Worm (Caenorhabditis elegans) whole organism, young adult: ENCODE data around the gene cif-1.

Source experiments
- B0261.1 ChIP-seq: sonication (generic microtip); optimal IDR thresholded peaks from 2 replicates; lab custom pipeline; 2016; ENCODE audit warnings: mild to moderate bottlenecking, missing genetic modification characterization, moderate library complexity, missing compliant biosample characterization
- C17E4.6 ChIP-seq: fragments of 200-800 bp; sonication (Bioruptor generic); IDR thresholded peaks from 2 replicates; pipeline ENCODE4 v1.3.6; 2022; ENCODE audit warnings: missing genetic modification reagents, missing genetic modification characterization, missing compliant biosample characterization
- F23B12.7 ChIP-seq: sonication (generic microtip); optimal IDR thresholded peaks from 2 replicates; lab custom pipeline; 2017; ENCODE audit warnings: missing genetic modification characterization, mild to moderate bottlenecking, missing compliant biosample characterization, antibody characterized with exemption, moderate library complexity; ENCODE audit not compliant: insufficient read depth
- F33H1.4 ChIP-seq: fragments of 200-800 bp; sonication (Bioruptor generic); IDR thresholded peaks from 2 replicates; pipeline ENCODE4 v1.3.6; 2022; ENCODE audit warnings: missing genetic modification reagents, missing genetic modification characterization, missing compliant biosample characterization
- F57A8.1 ChIP-seq: fragments of 200-800 bp; sonication (Bioruptor generic); optimal IDR thresholded peaks from 2 replicates; lab custom pipeline; 2018; ENCODE audit warnings: mild to moderate bottlenecking, missing genetic modification characterization, moderate library complexity, missing compliant biosample characterization
- K11D2.4 ChIP-seq: fragments of 200-800 bp; sonication (Bioruptor generic); IDR thresholded peaks from 2 replicates; pipeline ENCODE4 v1.3.6; 2022; ENCODE audit warnings: missing genetic modification reagents, missing genetic modification characterization, missing compliant biosample characterization
- T07F8.4 ChIP-seq: sonication (generic microtip); optimal IDR thresholded peaks from 2 replicates; lab custom pipeline; 2016; ENCODE audit warnings: mild to moderate bottlenecking, missing genetic modification characterization, moderate library complexity, missing compliant biosample characterization
- Y53F4B.3 ChIP-seq: fragments of 200-800 bp; sonication (Bioruptor generic); IDR thresholded peaks from 2 replicates; pipeline ENCODE4 v1.3.6; 2022; ENCODE audit warnings: missing genetic modification reagents, missing genetic modification characterization, missing compliant biosample characterization
- Y53G8AR.9 ChIP-seq: fragments of 200-800 bp; sonication (Bioruptor generic); conservative IDR thresholded peaks from 2 replicates; pipeline ENCODE4 v1.3.6; 2022; ENCODE audit warnings: missing genetic modification reagents, missing genetic modification characterization, missing compliant biosample characterization
- Y79H2A.3 ChIP-seq: fragments of 200-800 bp; sonication (Bioruptor generic); conservative IDR thresholded peaks from 2 replicates; pipeline ENCODE4 v1.3.6; 2022; ENCODE audit warnings: missing genetic modification reagents, missing genetic modification characterization, missing compliant biosample characterization
- akir-1 ChIP-seq: fragments of 200-800 bp; sonication (Bioruptor generic); optimal IDR thresholded peaks from 2 replicates; lab custom pipeline; 2018; ENCODE audit warnings: mild to moderate bottlenecking, missing genetic modification characterization, moderate library complexity, missing compliant biosample characterization
- aptf-2 ChIP-seq: fragments of 200-800 bp; sonication (Bioruptor generic); conservative IDR thresholded peaks from 2 replicates; pipeline ENCODE4 v1.3.6; 2022; ENCODE audit warnings: missing genetic modification reagents, missing genetic modification characterization, missing compliant biosample characterization
- athp-1 ChIP-seq: sonication (generic microtip); optimal IDR thresholded peaks from 2 replicates; lab custom pipeline; 2017; ENCODE audit warnings: mild to moderate bottlenecking, missing genetic modification characterization, missing compliant biosample characterization
- attf-6 ChIP-seq: fragments of 200-800 bp; sonication (Bioruptor generic); IDR thresholded peaks from 2 replicates; pipeline ENCODE4 v1.3.6; 2022; ENCODE audit warnings: missing genetic modification reagents, missing genetic modification characterization, missing compliant biosample characterization
- cebp-2 ChIP-seq: fragments of 200-800 bp; sonication (Bioruptor generic); IDR thresholded peaks from 2 replicates; pipeline ENCODE4 v1.3.6; 2022; ENCODE audit warnings: missing genetic modification characterization, missing compliant biosample characterization
- ceh-58 ChIP-seq: fragments of 200-800 bp; sonication (Bioruptor generic); IDR thresholded peaks from 2 replicates; pipeline ENCODE4 v1.3.6; 2022; ENCODE audit warnings: missing genetic modification characterization, missing compliant biosample characterization
- ceh-79 ChIP-seq: sonication (generic microtip); optimal IDR thresholded peaks from 2 replicates; lab custom pipeline; 2017; ENCODE audit warnings: mild to moderate bottlenecking, missing genetic modification characterization, missing compliant biosample characterization
- die-1 ChIP-seq: sonication (generic microtip); optimal IDR thresholded peaks from 2 replicates; lab custom pipeline; 2016; ENCODE audit warnings: missing genotype, mild to moderate bottlenecking, missing genetic modification characterization, missing compliant biosample characterization
- dpff-1 ChIP-seq: sonication (generic microtip); optimal IDR thresholded peaks from 2 replicates; lab custom pipeline; 2017; ENCODE audit warnings: mild to moderate bottlenecking, missing genetic modification characterization, missing compliant biosample characterization
- dpl-1 ChIP-seq: fragments of 150-350 bp; optimal IDR thresholded peaks from 2 replicates; lab custom pipeline; 2014; ENCODE audit warnings: missing biosample characterization, missing genetic modification reagents, missing genetic modification characterization
- efl-1 ChIP-seq: fragments of 150-350 bp; optimal IDR thresholded peaks from 2 replicates; lab custom pipeline; 2014; ENCODE audit warnings: missing biosample characterization, missing genetic modification reagents, missing genetic modification characterization
- egrh-3 ChIP-seq: fragments of 200-800 bp; sonication (Bioruptor generic); IDR thresholded peaks from 2 replicates; pipeline ENCODE4 v1.3.6; 2022; ENCODE audit warnings: missing genetic modification reagents, missing genetic modification characterization, missing compliant biosample characterization
- ets-4 ChIP-seq: fragments of 200-800 bp; sonication (Bioruptor generic); optimal IDR thresholded peaks from 2 replicates; lab custom pipeline; 2018; ENCODE audit warnings: mild to moderate bottlenecking, missing genetic modification characterization, missing compliant biosample characterization
- him-1 ChIP-seq: sonication (generic microtip); optimal IDR thresholded peaks from 2 replicates; lab custom pipeline; 2016; ENCODE audit warnings: missing genotype, missing genetic modification reagents, missing genetic modification characterization, missing compliant biosample characterization
- hrde-1 ChIP-seq: sonication (generic microtip); optimal IDR thresholded peaks from 2 replicates; lab custom pipeline; 2016; ENCODE audit warnings: missing genetic modification characterization, mild to moderate bottlenecking, missing compliant biosample characterization, moderate library complexity, missing genotype, missing genetic modification reagents, borderline replicate concordance
- let-526 ChIP-seq: fragments of 200-800 bp; sonication (Bioruptor generic); IDR thresholded peaks from 2 replicates; pipeline ENCODE4 v1.3.6; 2022; ENCODE audit warnings: missing genetic modification reagents, missing genetic modification characterization, missing compliant biosample characterization
- let-607 ChIP-seq, 2 experiments: fragments of 200-800 bp in 1 of 2; sonication (Bioruptor generic) in 1 of 2; sonication (generic microtip) in 1 of 2; optimal IDR thresholded peaks; 2 replicates each; lab custom pipeline; 2016 to 2018; ENCODE audit warnings: mild to moderate bottlenecking in 2 of 2, missing compliant biosample characterization in 2 of 2, missing genetic modification characterization in 2 of 2, moderate library complexity in 2 of 2, missing genotype in 1 of 2
- lin-26 ChIP-seq: fragments of 200-800 bp; sonication (Bioruptor generic); IDR thresholded peaks from 2 replicates; pipeline ENCODE4 v1.3.6; 2022; ENCODE audit warnings: missing genetic modification reagents, missing genetic modification characterization, missing compliant biosample characterization
- lin-40 ChIP-seq: sonication (generic microtip); optimal IDR thresholded peaks from 2 replicates; lab custom pipeline; 2016; ENCODE audit warnings: missing genetic modification characterization, mild to moderate bottlenecking, missing compliant biosample characterization, missing genotype, missing genetic modification reagents
- lsy-27 ChIP-seq: sonication (generic microtip); optimal IDR thresholded peaks from 2 replicates; lab custom pipeline; 2017; ENCODE audit warnings: missing genetic modification characterization, mild to moderate bottlenecking, missing compliant biosample characterization, antibody characterized with exemption, missing genotype, borderline replicate concordance; ENCODE audit not compliant: insufficient read depth
- mcd-1 ChIP-seq: fragments of 200-800 bp; sonication (Bioruptor generic); IDR thresholded peaks from 2 replicates; pipeline ENCODE4 v1.3.6; 2022; ENCODE audit warnings: missing genetic modification reagents, missing genetic modification characterization, missing compliant biosample characterization
- nfyb-1 ChIP-seq: fragments of 200-800 bp; sonication (Bioruptor generic); IDR thresholded peaks from 2 replicates; pipeline ENCODE4 v1.3.6; 2022; ENCODE audit warnings: missing genetic modification reagents, missing genetic modification characterization, missing compliant biosample characterization
- nhr-120 ChIP-seq: fragments of 200-800 bp; sonication (Bioruptor generic); IDR thresholded peaks from 2 replicates; pipeline ENCODE4 v1.3.6; 2022; ENCODE audit warnings: missing genetic modification characterization, missing compliant biosample characterization
- nhr-27 ChIP-seq: fragments of 200-800 bp; sonication (Bioruptor generic); optimal IDR thresholded peaks from 2 replicates; lab custom pipeline; 2018; ENCODE audit warnings: mild to moderate bottlenecking, missing genetic modification characterization, moderate library complexity, missing compliant biosample characterization
- nhr-80 ChIP-seq: sonication (generic microtip); optimal IDR thresholded peaks from 2 replicates; lab custom pipeline; 2016; ENCODE audit warnings: missing genetic modification characterization, missing compliant biosample characterization
- pha-4 ChIP-seq: fragments of 150-350 bp; sonication (generic microtip); optimal IDR thresholded peaks from 2 replicates; lab custom pipeline; 2014; ENCODE audit warnings: missing biosample characterization, missing genetic modification reagents, missing genetic modification characterization
- rcor-1 ChIP-seq: fragments of 200-800 bp; sonication (Bioruptor generic); IDR thresholded peaks from 2 replicates; pipeline ENCODE4 v1.3.6; 2022; ENCODE audit warnings: missing genetic modification reagents, missing genetic modification characterization, missing compliant biosample characterization
- repo-1 ChIP-seq: sonication (generic microtip); optimal IDR thresholded peaks from 2 replicates; lab custom pipeline; 2017; ENCODE audit warnings: mild to moderate bottlenecking, missing genetic modification characterization, missing compliant biosample characterization
- sdz-38 ChIP-seq: sonication (generic microtip); optimal IDR thresholded peaks from 2 replicates; lab custom pipeline; 2016; ENCODE audit warnings: missing genotype, missing genetic modification characterization, missing compliant biosample characterization
- sea-2 ChIP-seq: fragments of 200-800 bp; sonication (Bioruptor generic); IDR thresholded peaks from 2 replicates; pipeline ENCODE4 v1.3.6; 2022; ENCODE audit warnings: missing genetic modification characterization, missing compliant biosample characterization
- snpc-1.3 ChIP-seq: sonication (generic microtip); optimal IDR thresholded peaks from 2 replicates; lab custom pipeline; 2017; ENCODE audit warnings: missing genetic modification characterization, mild to moderate bottlenecking, missing compliant biosample characterization, antibody characterized with exemption, moderate library complexity, missing genotype, missing genetic modification reagents; ENCODE audit not compliant: insufficient read depth
- snpc-4 ChIP-seq, 5 experiments: fragments of 150-350 bp in 1 of 5; sonication (generic microtip) in 4 of 5; optimal IDR thresholded peaks; 2 replicates each; lab custom pipeline; 2014 to 2018; ENCODE audit warnings: missing genetic modification characterization in 5 of 5, missing biosample characterization in 3 of 5, antibody characterized with exemption in 2 of 5, mild to moderate bottlenecking in 2 of 5, missing compliant biosample characterization in 2 of 5, missing genotype in 2 of 5, moderate library complexity in 2 of 5, missing genetic modification reagents in 1 of 5
- sptf-2 ChIP-seq: fragments of 200-800 bp; sonication (Bioruptor generic); optimal IDR thresholded peaks from 2 replicates; lab custom pipeline; 2018; ENCODE audit warnings: mild to moderate bottlenecking, missing genetic modification characterization, missing compliant biosample characterization
- unc-130 ChIP-seq: sonication (generic microtip); optimal IDR thresholded peaks from 2 replicates; lab custom pipeline; 2016; ENCODE audit warnings: missing genetic modification reagents, missing genetic modification characterization, missing compliant biosample characterization
- unc-62 ChIP-seq: fragments of 150-350 bp; optimal IDR thresholded peaks from 2 replicates; lab custom pipeline; 2014; ENCODE audit warnings: missing biosample characterization, missing genetic modification reagents, missing genetic modification characterization
- ztf-3 ChIP-seq: fragments of 200-800 bp; sonication (Bioruptor generic); optimal IDR thresholded peaks from 2 replicates; lab custom pipeline; 2018; ENCODE audit warnings: mild to moderate bottlenecking, missing genetic modification characterization, missing compliant biosample characterization

cif-1 gene

DNA sequence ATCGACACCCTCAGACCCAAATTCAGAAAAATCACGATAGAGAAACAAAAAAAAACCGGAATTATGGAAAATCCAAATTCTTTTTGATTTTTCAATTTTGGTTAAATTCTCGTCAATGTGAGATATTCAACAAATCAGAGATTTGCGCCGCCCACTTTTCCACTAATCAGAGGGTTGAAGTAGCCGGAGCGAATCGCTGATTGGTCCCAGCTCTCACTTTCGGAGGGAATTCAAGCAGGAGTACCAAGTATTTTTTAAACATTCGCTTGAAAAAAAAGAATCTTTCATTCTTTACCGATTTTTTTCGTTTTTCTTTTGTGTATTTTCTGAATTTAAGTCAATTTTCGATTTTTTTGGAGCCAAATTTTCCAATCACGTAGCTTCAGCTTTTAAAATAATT lies 4.6 kb downstream of the cif-1 start:
- peak; percentile 43 for TF ChIP-seq nhr-27 (tag; lab: Kevin White, UChicago)
- TF ChIP-seq snpc-4 (GFP tag; optimal IDR thresholded peaks at IDR 0.05; lab: Kevin White, UChicago), result no peak
- TF ChIP-seq snpc-4 (tag; optimal IDR thresholded peaks at IDR 0.05; lab: Kevin White, UChicago), result no peak

DNA sequence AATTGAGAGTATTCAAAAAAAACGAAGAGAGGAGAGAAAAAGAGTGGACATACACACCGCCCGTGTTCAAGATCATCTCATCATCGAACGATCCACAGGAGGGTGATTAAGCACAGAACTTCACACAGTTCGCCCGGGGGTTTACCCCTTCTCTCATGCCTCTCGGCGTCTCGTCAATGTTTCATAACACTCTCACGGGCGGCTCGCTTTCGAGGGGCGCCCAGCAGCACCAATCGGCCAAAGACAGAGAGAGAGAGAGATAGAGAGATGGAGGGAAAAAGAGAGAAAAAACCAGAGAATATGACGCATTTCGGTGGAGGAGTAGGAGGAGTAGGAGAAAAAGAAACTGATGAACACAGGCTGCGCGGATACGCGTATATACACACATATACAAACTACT lies 5.4 kb downstream of the cif-1 start:
- TF ChIP-seq lin-40 (tag; lab: Kevin White, UChicago) (peak; percentile 64), nhr-80 (peak; percentile 99), let-607 (tag; optimal IDR thresholded peaks at IDR 0.05; lab: Kevin White, UChicago) (peak in 1 of 2 experiments; percentile 27), F33H1.4 (GFP tag; lab: Robert Waterston, UW) (no peak), attf-6 (GFP tag; lab: Robert Waterston, UW) (no peak), ceh-79 (tag; lab: Kevin White, UChicago) (no peak), K11D2.4 (GFP tag; lab: Robert Waterston, UW) (peak; percentile 57; the same call in 1 of the 2 replicates), efl-1 (GFP tag; lab: Kevin White, UChicago) (no peak), pha-4 (tag; lab: Kevin White, UChicago) (no peak), snpc-1.3 (no peak), sea-2 (GFP tag; lab: Robert Waterston, UW) (no peak), B0261.1 (tag; lab: Kevin White, UChicago) (no peak), F23B12.7 (tag; lab: Kevin White, UChicago) (no peak), F57A8.1 (GFP tag; lab: Kevin White, UChicago) (no peak), C17E4.6 (GFP tag; lab: Robert Waterston, UW) (0 out of 2 replicates have a peak, but pooled peaks have one; percentile 19), sdz-38 (tag; lab: Kevin White, UChicago) (no peak), dpff-1 (tag; lab: Kevin White, UChicago) (no peak), T07F8.4 (tag; lab: Kevin White, UChicago) (no peak), mcd-1 (GFP tag; lab: Robert Waterston, UW) (peak; percentile 65), rcor-1 (GFP tag; lab: Robert Waterston, UW) (peak; percentile 58; the same call in 1 of the 2 replicates), unc-130 (GFP tag; lab: Kevin White, UChicago) (no peak), aptf-2 (GFP tag; lab: Robert Waterston, UW) (no peak), die-1 (no peak), athp-1 (no peak), nhr-120 (GFP tag; lab: Robert Waterston, UW) (no peak), hrde-1 (tag; lab: Kevin White, UChicago) (no peak), egrh-3 (GFP tag; lab: Robert Waterston, UW) (peak; percentile 50; the same call in 1 of the 2 replicates), cebp-2 (GFP tag; lab: Robert Waterston, UW) (no peak), Y79H2A.3 (GFP tag; lab: Robert Waterston, UW) (no peak), repo-1 (peak; percentile 21), lsy-27 (tag; lab: Kevin White, UChicago) (no peak), akir-1 (GFP tag; lab: Kevin White, UChicago) (no peak), Y53F4B.3 (GFP tag; lab: Robert Waterston, UW) (no peak), let-526 (GFP tag; lab: Robert Waterston, UW) (0 out of 2 replicates have a peak, but pooled peaks have one; percentile 47), lin-26 (GFP tag; lab: Robert Waterston, UW) (peak; percentile 63; the same call in 1 of the 2 replicates), Y53G8AR.9 (GFP tag; lab: Robert Waterston, UW) (no peak), sptf-2 (GFP tag; lab: Kevin White, UChicago) (peak; percentile 25), unc-62 (no peak), nfyb-1 (peak; percentile 59; the same call in 1 of the 2 replicates), dpl-1 (no peak), ets-4 (GFP tag; lab: Kevin White, UChicago) (peak; percentile 71), ceh-58 (GFP tag; lab: Robert Waterston, UW) (no peak), him-1 (tag; lab: Kevin White, UChicago) (no peak), ztf-3 (GFP tag; lab: Kevin White, UChicago) (no peak)
